Worm (Caenorhabditis elegans) whole organism, L3 larva: Measurements from ENCODE around the gene F46H6.5.
A peak's percentile ranks its signal among the peaks of the same experiment; 100 is the strongest.

Experiments
- R02D3.7 ChIP-seq: fragments of 150-350 bp; optimal IDR thresholded peaks from 2 replicates; lab custom pipeline; 2014; ENCODE audit warnings: missing biosample characterization, missing genetic modification characterization
- ZK546.5 ChIP-seq: sonication (generic microtip); optimal IDR thresholded peaks from 2 replicates; lab custom pipeline; 2017; ENCODE audit warnings: missing biosample characterization, missing genetic modification characterization
- aly-2 ChIP-seq: fragments of 150-350 bp; optimal IDR thresholded peaks from 2 replicates; lab custom pipeline; 2014; ENCODE audit warnings: missing biosample characterization, missing genetic modification characterization
- ama-1 ChIP-seq: fragments of 150-350 bp; optimal IDR thresholded peaks from 2 replicates; lab custom pipeline; 2018
- ceh-16 ChIP-seq: sonication (generic microtip); optimal IDR thresholded peaks from 2 replicates; lab custom pipeline; 2017; ENCODE audit warnings: missing biosample characterization, missing genetic modification characterization
- ceh-28 ChIP-seq: fragments of 150-350 bp; optimal IDR thresholded peaks from 2 replicates; lab custom pipeline; 2014; ENCODE audit warnings: missing biosample characterization, missing genetic modification reagents, missing genetic modification characterization
- ceh-82 ChIP-seq: fragments of 150-350 bp; optimal IDR thresholded peaks from 2 replicates; lab custom pipeline; 2014; ENCODE audit warnings: missing biosample characterization, missing genetic modification characterization
- ceh-9 ChIP-seq: sonication (generic microtip); optimal IDR thresholded peaks from 2 replicates; lab custom pipeline; 2018; ENCODE audit warnings: missing biosample characterization, missing genetic modification characterization
- daf-12 ChIP-seq: fragments of 150-350 bp; optimal IDR thresholded peaks from 2 replicates; lab custom pipeline; 2014; ENCODE audit warnings: missing biosample characterization, missing genetic modification reagents, missing genetic modification characterization
- egl-27 ChIP-seq: sonication (generic microtip); optimal IDR thresholded peaks from 4 replicates; lab custom pipeline; 2017; ENCODE audit warnings: missing biosample characterization, missing genetic modification reagents, missing genetic modification characterization
- egl-5 ChIP-seq: fragments of 150-350 bp; optimal IDR thresholded peaks from 2 replicates; lab custom pipeline; 2017; ENCODE audit warnings: missing biosample characterization, missing genetic modification reagents, missing genetic modification characterization, inconsistent platforms
- elt-1 ChIP-seq: fragments of 150-350 bp; optimal IDR thresholded peaks from 2 replicates; lab custom pipeline; 2014; ENCODE audit warnings: missing biosample characterization, missing genetic modification characterization
- elt-2 ChIP-seq: sonication (generic microtip); optimal IDR thresholded peaks from 2 replicates; lab custom pipeline; 2016; ENCODE audit warnings: missing genetic modification reagents, mild to moderate bottlenecking, missing genetic modification characterization, missing compliant biosample characterization
- elt-3 ChIP-seq, 3 experiments: fragments of 150-350 bp in 1 of 3; sonication (generic microtip) in 2 of 3; optimal IDR thresholded peaks; 2 replicates in 2 of 3; 4 replicates in 1 of 3; lab custom pipeline; 2014 to 2017; ENCODE audit warnings: missing biosample characterization in 3 of 3, missing genetic modification characterization in 3 of 3
- eor-1 ChIP-seq, 2 experiments: fragments of 150-350 bp; optimal IDR thresholded peaks; 2 replicates each; lab custom pipeline; 2014 to 2018; ENCODE audit warnings: missing biosample characterization in 2 of 2, missing genetic modification characterization in 2 of 2
- fkh-10 ChIP-seq: sonication (generic microtip); optimal IDR thresholded peaks from 2 replicates; lab custom pipeline; 2017; ENCODE audit warnings: missing biosample characterization, missing genetic modification reagents, missing genetic modification characterization
- fkh-2 ChIP-seq: fragments of 150-350 bp; optimal IDR thresholded peaks from 2 replicates; lab custom pipeline; 2014; ENCODE audit warnings: missing biosample characterization, missing genetic modification reagents, missing genetic modification characterization
- fos-1 ChIP-seq: fragments of 150-350 bp; optimal IDR thresholded peaks from 2 replicates; lab custom pipeline; 2014; ENCODE audit warnings: missing biosample characterization, missing genetic modification characterization
- hmg-11 ChIP-seq: sonication (generic microtip); optimal IDR thresholded peaks from 2 replicates; lab custom pipeline; 2016; ENCODE audit warnings: missing genetic modification characterization, missing compliant biosample characterization
- jun-1 ChIP-seq: fragments of 150-350 bp; optimal IDR thresholded peaks from 2 replicates; lab custom pipeline; 2014; ENCODE audit warnings: missing biosample characterization, missing genetic modification reagents, missing genetic modification characterization
- lin-15B ChIP-seq: fragments of 150-350 bp; optimal IDR thresholded peaks from 2 replicates; lab custom pipeline; 2014; ENCODE audit warnings: missing biosample characterization, missing genetic modification characterization
- lin-39 ChIP-seq: fragments of 150-350 bp; optimal IDR thresholded peaks from 2 replicates; lab custom pipeline; 2018; ENCODE audit warnings: missing biosample characterization, missing genetic modification reagents, missing genetic modification characterization
- lsy-12 ChIP-seq: sonication (generic microtip); optimal IDR thresholded peaks from 2 replicates; lab custom pipeline; 2016; ENCODE audit warnings: mild to moderate bottlenecking, missing genetic modification characterization, missing compliant biosample characterization
- mdl-1 ChIP-seq: fragments of 150-350 bp; optimal IDR thresholded peaks from 2 replicates; lab custom pipeline; 2014; ENCODE audit warnings: missing biosample characterization, missing genetic modification characterization
- mml-1 ChIP-seq: fragments of 150-350 bp; sonication (generic microtip); optimal IDR thresholded peaks from 3 replicates; lab custom pipeline; 2014; ENCODE audit warnings: missing biosample characterization, missing genetic modification characterization
- nfya-1 ChIP-seq: sonication (generic microtip); optimal IDR thresholded peaks from 2 replicates; lab custom pipeline; 2017; ENCODE audit warnings: missing genetic modification characterization, mild to moderate bottlenecking, missing compliant biosample characterization, antibody characterized with exemption, moderate library complexity; ENCODE audit not compliant: insufficient read depth
- nhr-11 ChIP-seq: fragments of 150-350 bp; optimal IDR thresholded peaks from 2 replicates; lab custom pipeline; 2014; ENCODE audit warnings: missing biosample characterization, missing genetic modification characterization
- nhr-12 ChIP-seq: fragments of 150-350 bp; optimal IDR thresholded peaks from 2 replicates; lab custom pipeline; 2014; ENCODE audit warnings: missing biosample characterization, missing genetic modification characterization
- nhr-23 ChIP-seq: fragments of 150-350 bp; optimal IDR thresholded peaks from 2 replicates; lab custom pipeline; 2014; ENCODE audit warnings: missing biosample characterization, missing genetic modification reagents, missing genetic modification characterization
- nhr-237 ChIP-seq: fragments of 150-350 bp; optimal IDR thresholded peaks from 2 replicates; lab custom pipeline; 2014; ENCODE audit warnings: missing biosample characterization, missing genetic modification characterization
- nhr-25 ChIP-seq: sonication (generic microtip); optimal IDR thresholded peaks from 2 replicates; lab custom pipeline; 2017; ENCODE audit warnings: missing biosample characterization, missing genetic modification characterization
- nhr-28 ChIP-seq: fragments of 150-350 bp; optimal IDR thresholded peaks from 2 replicates; lab custom pipeline; 2014; ENCODE audit warnings: missing biosample characterization, missing genetic modification characterization
- nhr-43 ChIP-seq: sonication (generic microtip); optimal IDR thresholded peaks from 2 replicates; lab custom pipeline; 2016; ENCODE audit warnings: mild to moderate bottlenecking, missing genetic modification characterization, missing compliant biosample characterization; ENCODE audit not compliant: poor library complexity, severe bottlenecking
- nhr-67 ChIP-seq: fragments of 150-350 bp; optimal IDR thresholded peaks from 2 replicates; lab custom pipeline; 2014; ENCODE audit warnings: missing biosample characterization, missing genetic modification characterization
- nhr-76 ChIP-seq: fragments of 150-350 bp; sonication (generic microtip); optimal IDR thresholded peaks from 5 replicates; lab custom pipeline; 2014; ENCODE audit warnings: missing biosample characterization, missing genetic modification characterization
- nhr-77 ChIP-seq: fragments of 150-350 bp; optimal IDR thresholded peaks from 2 replicates; lab custom pipeline; 2014; ENCODE audit warnings: missing biosample characterization, missing genetic modification characterization
- pha-4 ChIP-seq: fragments of 150-350 bp; optimal IDR thresholded peaks from 2 replicates; lab custom pipeline; 2014; ENCODE audit warnings: missing biosample characterization, missing genetic modification reagents, missing genetic modification characterization
- pqm-1 ChIP-seq: fragments of 150-350 bp; optimal IDR thresholded peaks from 2 replicates; lab custom pipeline; 2017; ENCODE audit warnings: missing biosample characterization, missing genetic modification characterization, inconsistent platforms
- sea-2 ChIP-seq: fragments of 150-350 bp; sonication (generic microtip); optimal IDR thresholded peaks from 4 replicates; lab custom pipeline; 2014; ENCODE audit warnings: missing biosample characterization, missing genetic modification reagents, missing genetic modification characterization
- skn-1 ChIP-seq: fragments of 150-350 bp; optimal IDR thresholded peaks from 2 replicates; lab custom pipeline; 2014; ENCODE audit warnings: missing biosample characterization, missing genetic modification characterization
- snpc-4 ChIP-seq: fragments of 150-350 bp; optimal IDR thresholded peaks from 2 replicates; lab custom pipeline; 2014; ENCODE audit warnings: missing biosample characterization, missing genetic modification characterization
- tbx-2 ChIP-seq: sonication (generic microtip); optimal IDR thresholded peaks from 2 replicates; lab custom pipeline; 2016; ENCODE audit warnings: mild to moderate bottlenecking, missing genetic modification characterization, missing compliant biosample characterization
- unc-39 ChIP-seq: sonication (generic microtip); optimal IDR thresholded peaks from 4 replicates; lab custom pipeline; 2017; ENCODE audit warnings: missing biosample characterization, missing genetic modification characterization
- unc-62 ChIP-seq: fragments of 150-350 bp; sonication (generic microtip); optimal IDR thresholded peaks from 4 replicates; lab custom pipeline; 2014; ENCODE audit warnings: missing biosample characterization, missing genetic modification reagents, missing genetic modification characterization
- zag-1 ChIP-seq: fragments of 150-350 bp; optimal IDR thresholded peaks from 2 replicates; lab custom pipeline; 2014; ENCODE audit warnings: missing biosample characterization, missing genetic modification characterization
- ztf-11 ChIP-seq: fragments of 150-350 bp; optimal IDR thresholded peaks from 2 replicates; lab custom pipeline; 2014; ENCODE audit warnings: missing biosample characterization, missing genetic modification characterization
- ztf-4 ChIP-seq: fragments of 150-350 bp; optimal IDR thresholded peaks from 2 replicates; lab custom pipeline; 2014; ENCODE audit warnings: missing biosample characterization, missing genetic modification characterization

Gene F46H6.5

ce11 chrX:4462390-4462789 lies 29.6 kb downstream of the F46H6.5 start, which contains the start of gene atg-16.1:
Gene atg-16.1, minus strand, starts transcription at chrX:4462465.
- TF ChIP-seq lin-15B (tag; lab: Kevin White, UChicago) (peak; percentile 62), nhr-28 (tag; lab: Kevin White, UChicago) (no peak), hmg-11 (tag; lab: Kevin White, UChicago) (peak; percentile 27), unc-39 (tag; lab: Kevin White, UChicago) (no peak), skn-1 (tag; lab: Kevin White, UChicago) (no peak), eor-1 (tag; optimal IDR thresholded peaks at IDR 0.05; lab: Kevin White, UChicago) (no peak), R02D3.7 (tag; lab: Kevin White, UChicago) (no peak), nhr-67 (tag; lab: Kevin White, UChicago) (no peak), ceh-28 (tag; lab: Kevin White, UChicago) (no peak), fos-1 (tag; lab: Kevin White, UChicago) (no peak), ztf-4 (tag; lab: Kevin White, UChicago) (no peak), ztf-11 (tag; lab: Kevin White, UChicago) (no peak), ceh-16 (tag; lab: Kevin White, UChicago) (no peak), nhr-237 (tag; lab: Kevin White, UChicago) (no peak), lin-39 (tag; lab: Kevin White, UChicago) (peak; percentile 30), mdl-1 (tag; lab: Kevin White, UChicago) (no peak), ZK546.5 (no peak), nhr-12 (tag; lab: Kevin White, UChicago) (no peak), sea-2 (GFP tag; lab: Kevin White, UChicago) (no peak), nhr-76 (no peak), elt-3 (tag; optimal IDR thresholded peaks at IDR 0.05; lab: Kevin White, UChicago) (no peak), jun-1 (tag; lab: Kevin White, UChicago) (no peak), aly-2 (no peak), mml-1 (no peak), elt-1 (tag; lab: Kevin White, UChicago) (no peak), ceh-82 (tag; lab: Kevin White, UChicago) (no peak), egl-27 (no peak), nfya-1 (peak; percentile 59), pha-4 (tag; lab: Kevin White, UChicago) (peak; percentile 74), tbx-2 (tag; lab: Kevin White, UChicago) (no peak), daf-12 (tag; lab: Kevin White, UChicago) (no peak), fkh-10 (no peak), fkh-2 (tag; lab: Kevin White, UChicago) (no peak), unc-62 (no peak), ama-1 (lab: Kevin White, UChicago) (no peak), pqm-1 (tag; lab: Kevin White, UChicago) (peak; percentile 7), nhr-25 (tag; lab: Kevin White, UChicago) (peak; percentile 52), snpc-4 (peak; percentile 68), nhr-43 (tag; lab: Kevin White, UChicago) (no peak), lsy-12 (tag; lab: Kevin White, UChicago) (no peak), zag-1 (tag; lab: Kevin White, UChicago) (no peak), elt-2 (no peak), ceh-9 (no peak), egl-5 (no peak), nhr-77 (tag; lab: Kevin White, UChicago) (no peak), nhr-11 (no peak), nhr-23 (tag; lab: Kevin White, UChicago) (peak; percentile 35)
- TF ChIP-seq, all 47 proteins: peak for 9
